Worm (Caenorhabditis elegans) whole organism, L1 larva: ENCODE measurements around the gene srxa-11.

ENCODE experiments used
- aly-2 ChIP-seq: fragments of 150-350 bp; optimal IDR thresholded peaks from 2 replicates; lab custom pipeline; 2014; ENCODE audit warnings: missing biosample characterization, missing genetic modification characterization
- ama-1 ChIP-seq: fragments of 150-350 bp; optimal IDR thresholded peaks from 2 replicates; lab custom pipeline; 2014
- blmp-1 ChIP-seq: fragments of 150-350 bp; optimal IDR thresholded peaks from 2 replicates; lab custom pipeline; 2014; ENCODE audit warnings: missing biosample characterization, missing genetic modification characterization
- egl-27 ChIP-seq, 2 experiments: fragments of 150-350 bp in 1 of 2; sonication (generic microtip); optimal IDR thresholded peaks; 3 replicates each; lab custom pipeline; 2017 to 2018; ENCODE audit warnings: missing biosample characterization in 2 of 2, missing genetic modification characterization in 2 of 2, missing genetic modification reagents in 2 of 2
- elt-2 ChIP-seq: sonication (generic microtip); optimal IDR thresholded peaks from 2 replicates; lab custom pipeline; 2016; ENCODE audit warnings: missing genetic modification characterization, mild to moderate bottlenecking, inconsistent platforms, missing compliant biosample characterization, missing genetic modification reagents
- lir-3 ChIP-seq: sonication (generic microtip); optimal IDR thresholded peaks from 2 replicates; lab custom pipeline; 2016; ENCODE audit warnings: mild to moderate bottlenecking, missing genetic modification characterization, moderate library complexity, missing compliant biosample characterization; ENCODE audit not compliant: poor library complexity
- mdl-1 ChIP-seq, 2 experiments: fragments of 150-350 bp; optimal IDR thresholded peaks; 2 replicates each; lab custom pipeline; 2014 to 2017; ENCODE audit warnings: missing biosample characterization in 2 of 2, missing genetic modification characterization in 2 of 2, inconsistent platforms in 1 of 2
- nhr-237 ChIP-seq: fragments of 150-350 bp; optimal IDR thresholded peaks from 2 replicates; lab custom pipeline; 2014; ENCODE audit warnings: missing biosample characterization, missing genetic modification characterization
- unc-86 ChIP-seq: sonication (generic microtip); optimal IDR thresholded peaks from 2 replicates; lab custom pipeline; 2016; ENCODE audit warnings: missing genetic modification characterization, missing compliant biosample characterization

- TF ChIP-seq aly-2 (tag; lab: Kevin White, UChicago), result no peak
- no peak for TF ChIP-seq nhr-237 (tag; lab: Kevin White, UChicago)
- no peak for TF ChIP-seq ama-1
- TF ChIP-seq lir-3 (tag; lab: Kevin White, UChicago), result no peak
- TF ChIP-seq egl-27 (tag; optimal IDR thresholded peaks at IDR 0.05; lab: Kevin White, UChicago), result no peak
- TF ChIP-seq blmp-1, result peak; percentile 83
- no peak for TF ChIP-seq unc-86 (tag; lab: Kevin White, UChicago)
- TF ChIP-seq mdl-1 (tag; optimal IDR thresholded peaks at IDR 0.05; lab: Kevin White, UChicago), result peak in 1 of 2 experiments; percentile 61
- peak; percentile 77 for TF ChIP-seq elt-2 (tag; lab: Kevin White, UChicago)
Observed at ce11 chrV:13892457-13893375, 31.2 kb upstream of the srxa-11 start, which contains the start of gene sptl-3.
